Worm (Caenorhabditis elegans) whole organism, mixed stage, embryonic: Measurements from ENCODE around the gene hmg-1.2.

ENCODE experiments used
- blmp-1 ChIP-seq: fragments of 150-350 bp; optimal IDR thresholded peaks from 2 replicates; lab custom pipeline; 2014; ENCODE audit warnings: missing biosample characterization, missing genetic modification characterization
- elt-3 ChIP-seq: fragments of 150-350 bp; optimal IDR thresholded peaks from 2 replicates; lab custom pipeline; 2014; ENCODE audit warnings: missing biosample characterization, missing genetic modification characterization
- lin-13 ChIP-seq: fragments of 150-350 bp; optimal IDR thresholded peaks from 2 replicates; lab custom pipeline; 2014; ENCODE audit warnings: missing biosample characterization, missing genetic modification characterization
- lsy-2 ChIP-seq: fragments of 150-350 bp; optimal IDR thresholded peaks from 2 replicates; lab custom pipeline; 2014; ENCODE audit warnings: missing biosample characterization, missing genetic modification characterization
- mab-5 ChIP-seq: fragments of 150-350 bp; optimal IDR thresholded peaks from 2 replicates; lab custom pipeline; 2014; ENCODE audit warnings: missing biosample characterization, missing genetic modification characterization
- pha-4 ChIP-seq: fragments of 150-350 bp; optimal IDR thresholded peaks from 2 replicates; lab custom pipeline; 2018; ENCODE audit warnings: missing biosample characterization, missing genetic modification reagents, missing genetic modification characterization
- sptf-1 ChIP-seq: sonication (generic microtip); optimal IDR thresholded peaks from 2 replicates; lab custom pipeline; 2017; ENCODE audit warnings: mild to moderate bottlenecking, missing genetic modification characterization, moderate library complexity, missing compliant biosample characterization
- tbx-8 ChIP-seq: fragments of 200-800 bp; sonication (Bioruptor generic); optimal IDR thresholded peaks from 2 replicates; lab custom pipeline; 2018; ENCODE audit warnings: mild to moderate bottlenecking, missing genetic modification characterization, moderate library complexity, missing compliant biosample characterization
- unc-39 ChIP-seq: fragments of 150-350 bp; optimal IDR thresholded peaks from 2 replicates; lab custom pipeline; 2014; ENCODE audit warnings: missing biosample characterization, missing genetic modification characterization

DNA sequence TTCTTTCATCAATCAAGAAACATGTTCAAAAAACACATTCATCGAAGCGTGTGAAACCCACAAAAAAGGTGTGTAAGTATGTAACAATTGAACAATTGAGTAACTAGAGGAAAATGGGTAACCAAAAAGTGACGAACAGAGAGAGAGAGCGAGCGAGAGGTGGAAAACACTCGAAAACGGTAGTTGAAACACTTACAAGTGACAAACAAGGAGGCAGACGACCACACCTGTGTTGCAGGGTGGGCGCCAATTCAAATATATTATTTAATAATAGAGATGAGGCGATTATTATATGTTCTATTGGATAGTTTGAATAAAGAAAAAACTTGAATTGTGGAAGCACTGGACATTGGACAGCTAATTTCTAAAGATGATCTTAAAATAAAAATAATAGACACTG lies 9.2 kb downstream of the hmg-1.2 start:
- TF ChIP-seq blmp-1 (tag; lab: Kevin White, UChicago) (no peak), tbx-8 (GFP tag; lab: Kevin White, UChicago) (no peak), pha-4 (tag; lab: Kevin White, UChicago) (no peak), lsy-2 (tag; lab: Kevin White, UChicago) (no peak), mab-5 (tag; lab: Kevin White, UChicago) (no peak), unc-39 (no peak), lin-13 (tag; lab: Kevin White, UChicago) (no peak), sptf-1 (tag; lab: Kevin White, UChicago) (no peak), elt-3 (tag; lab: Kevin White, UChicago) (no peak)
